Fruit fly (Drosophila melanogaster) whole organism, embryonic: ENCODE measurements around the gene SrpRbeta.

ENCODE experiments used
- Adf1 ChIP-seq: fragments of 200-800 bp; sonication (Bioruptor generic); IDR thresholded peaks from 2 replicates; pipeline ENCODE4 v1.3.6; 2022; ENCODE audit warnings: missing biosample characterization, missing genetic modification characterization
- B-H1 ChIP-seq: fragments of 200-800 bp; sonication (Bioruptor generic); IDR thresholded peaks from 3 replicates; pipeline ENCODE4 v1.3.6; 2022; ENCODE audit warnings: missing biosample characterization, missing genetic modification characterization
- Bteb2 ChIP-seq: fragments of 200-800 bp; sonication (Bioruptor generic); optimal IDR thresholded peaks from 2 replicates; lab custom pipeline; 2016; ENCODE audit warnings: missing biosample characterization, missing genetic modification characterization
- CG1024 ChIP-seq: fragments of 200-800 bp; sonication (Bioruptor generic); IDR thresholded peaks from 2 replicates; pipeline ENCODE4 v1.3.6; 2022; ENCODE audit warnings: missing biosample characterization, missing genetic modification characterization
- CG10267 ChIP-seq: fragments of 200-800 bp; sonication (Bioruptor generic); optimal IDR thresholded peaks from 2 replicates; lab custom pipeline; 2018; ENCODE audit warnings: missing biosample characterization, mild to moderate bottlenecking, missing genetic modification characterization, moderate library complexity
- CG12104 ChIP-seq: fragments of 200-800 bp; sonication (Bioruptor generic); optimal IDR thresholded peaks from 3 replicates; lab custom pipeline; 2016; ENCODE audit warnings: missing biosample characterization, missing genetic modification characterization
- CG12236 ChIP-seq: fragments of 200-800 bp; sonication (Bioruptor generic); optimal IDR thresholded peaks from 2 replicates; lab custom pipeline; 2016; ENCODE audit warnings: missing biosample characterization, missing genetic modification characterization
- CG1233 ChIP-seq: fragments of 200-800 bp; sonication (Bioruptor generic); optimal IDR thresholded peaks from 4 replicates; lab custom pipeline; 2018; ENCODE audit warnings: missing biosample characterization, mild to moderate bottlenecking, missing genetic modification characterization
- CG17612 ChIP-seq: fragments of 200-800 bp; sonication (Bioruptor generic); IDR thresholded peaks from 2 replicates; pipeline ENCODE4 v1.3.6; 2022; ENCODE audit warnings: missing biosample characterization, missing genetic modification characterization
- CG18011 ChIP-seq: fragments of 200-800 bp; sonication (Bioruptor generic); optimal IDR thresholded peaks from 2 replicates; lab custom pipeline; 2017; ENCODE audit warnings: missing biosample characterization, missing genetic modification characterization, mild to moderate bottlenecking, moderate library complexity, missing genotype
- CG18619 ChIP-seq: fragments of 200-800 bp; sonication (Bioruptor generic); optimal IDR thresholded peaks from 3 replicates; lab custom pipeline; 2017; ENCODE audit warnings: missing biosample characterization, mild to moderate bottlenecking, missing genetic modification characterization
- CG30020 ChIP-seq: fragments of 200-800 bp; optimal IDR thresholded peaks from 2 replicates; lab custom pipeline; 2019; ENCODE audit warnings: missing biosample characterization, mild to moderate bottlenecking, missing genetic modification characterization, moderate library complexity
- CG30403 ChIP-seq: fragments of 200-800 bp; sonication (Bioruptor generic); optimal IDR thresholded peaks from 3 replicates; lab custom pipeline; 2016; ENCODE audit warnings: missing biosample characterization, missing genetic modification characterization
- CG31224 ChIP-seq: fragments of 200-800 bp; sonication (Bioruptor generic); IDR thresholded peaks from 2 replicates; pipeline ENCODE4 v1.3.6; 2022; ENCODE audit warnings: missing biosample characterization, missing genetic modification characterization
- CG31365 ChIP-seq: fragments of 200-800 bp; sonication (Bioruptor generic); optimal IDR thresholded peaks from 2 replicates; lab custom pipeline; 2018; ENCODE audit warnings: missing biosample characterization, mild to moderate bottlenecking, missing genetic modification characterization
- CG32772 ChIP-seq: fragments of 200-800 bp; sonication (Bioruptor generic); IDR thresholded peaks from 2 replicates; pipeline ENCODE4 v1.3.6; 2022; ENCODE audit warnings: missing biosample characterization, missing genetic modification characterization
- CG3281 ChIP-seq: fragments of 200-800 bp; sonication (Bioruptor generic); optimal IDR thresholded peaks from 3 replicates; lab custom pipeline; 2017; ENCODE audit warnings: missing biosample characterization, mild to moderate bottlenecking, missing genetic modification characterization
- CG4730 ChIP-seq: fragments of 200-800 bp; sonication (Bioruptor generic); IDR thresholded peaks from 2 replicates; pipeline ENCODE4 v1.3.6; 2022; ENCODE audit warnings: missing biosample characterization, missing genetic modification characterization
- CG4854 ChIP-seq: fragments of 200-800 bp; sonication (Bioruptor generic); optimal IDR thresholded peaks from 2 replicates; lab custom pipeline; 2016; ENCODE audit warnings: missing biosample characterization, missing genetic modification characterization, inconsistent platforms
- CG5180 ChIP-seq: fragments of 200-800 bp; sonication (Bioruptor generic); optimal IDR thresholded peaks from 3 replicates; lab custom pipeline; 2017; ENCODE audit warnings: missing biosample characterization, missing genetic modification characterization, mild to moderate bottlenecking, moderate library complexity, missing genetic modification reagents
- CG6765 ChIP-seq: fragments of 200-800 bp; sonication (Bioruptor generic); optimal IDR thresholded peaks from 3 replicates; lab custom pipeline; 2017; ENCODE audit warnings: missing biosample characterization, mild to moderate bottlenecking, missing genetic modification characterization
- CG6854 ChIP-seq: fragments of 200-800 bp; sonication (Bioruptor generic); optimal IDR thresholded peaks from 3 replicates; lab custom pipeline; 2017; ENCODE audit warnings: missing biosample characterization, mild to moderate bottlenecking, missing genetic modification characterization
- CG7963 ChIP-seq: fragments of 200-800 bp; sonication (Bioruptor generic); IDR thresholded peaks from 3 replicates; pipeline ENCODE4 v1.3.6; 2022; ENCODE audit warnings: missing biosample characterization, missing genetic modification characterization; ENCODE audit not compliant: partially characterized antibody
- CG9609 ChIP-seq: fragments of 200-800 bp; sonication (Bioruptor generic); optimal IDR thresholded peaks from 3 replicates; lab custom pipeline; 2016; ENCODE audit warnings: missing biosample characterization, missing genetic modification characterization
- CG9797 ChIP-seq: fragments of 200-800 bp; sonication (Bioruptor generic); optimal IDR thresholded peaks from 3 replicates; lab custom pipeline; 2018; ENCODE audit warnings: missing biosample characterization, mild to moderate bottlenecking, missing genetic modification characterization
- Camta ChIP-seq: fragments of 200-800 bp; sonication (Bioruptor generic); optimal IDR thresholded peaks from 2 replicates; lab custom pipeline; 2016; ENCODE audit warnings: missing biosample characterization, missing genetic modification characterization
- Drgx ChIP-seq: fragments of 200-800 bp; sonication (Bioruptor generic); IDR thresholded peaks from 2 replicates; pipeline ENCODE4 v1.3.6; 2022; ENCODE audit warnings: missing biosample characterization, missing genetic modification characterization
- Lhr ChIP-seq: fragments of 200-800 bp; sonication (Bioruptor generic); optimal IDR thresholded peaks from 3 replicates; lab custom pipeline; 2017; ENCODE audit warnings: mild to moderate bottlenecking, missing biosample characterization, missing genetic modification reagents, missing genetic modification characterization
- Mrtf ChIP-seq: fragments of 200-800 bp; sonication (Bioruptor generic); IDR thresholded peaks from 3 replicates; pipeline ENCODE4 v1.3.6; 2022; ENCODE audit warnings: missing biosample characterization, missing genetic modification characterization
- NC2β ChIP-seq: fragments of 200-800 bp; sonication (Bioruptor generic); optimal IDR thresholded peaks from 2 replicates; lab custom pipeline; 2016; ENCODE audit warnings: missing biosample characterization, missing genetic modification characterization
- Nf-YA ChIP-seq: fragments of 200-800 bp; sonication (Bioruptor generic); IDR thresholded peaks from 2 replicates; pipeline ENCODE4 v1.3.6; 2022; ENCODE audit warnings: missing biosample characterization, missing genetic modification characterization
- Optix ChIP-seq: fragments of 200-800 bp; sonication (Bioruptor generic); IDR thresholded peaks from 3 replicates; pipeline ENCODE4 v1.3.6; 2022; ENCODE audit warnings: missing biosample characterization, missing genetic modification characterization
- Rfx ChIP-seq: fragments of 200-800 bp; sonication (Bioruptor generic); IDR thresholded peaks from 2 replicates; pipeline ENCODE4 v1.3.6; 2022; ENCODE audit warnings: missing biosample characterization, missing genetic modification characterization
- Six4 ChIP-seq: fragments of 200-800 bp; sonication (Bioruptor generic); optimal IDR thresholded peaks from 2 replicates; lab custom pipeline; 2016; ENCODE audit warnings: missing biosample characterization, missing genetic modification characterization
- ap ChIP-seq: fragments of 200-800 bp; sonication (Bioruptor generic); IDR thresholded peaks from 2 replicates; pipeline ENCODE4 v1.3.6; 2022; ENCODE audit warnings: missing biosample characterization, missing genetic modification characterization
- btn ChIP-seq: fragments of 200-800 bp; sonication (Bioruptor generic); optimal IDR thresholded peaks from 2 replicates; lab custom pipeline; 2016; ENCODE audit warnings: missing biosample characterization, missing genetic modification characterization
- esg ChIP-seq: fragments of 200-800 bp; sonication (Bioruptor generic); conservative IDR thresholded peaks from 2 replicates; pipeline ENCODE4 v1.3.6; 2022; ENCODE audit warnings: missing biosample characterization, missing genetic modification characterization
- fd64A ChIP-seq: fragments of 200-800 bp; sonication (Bioruptor generic); optimal IDR thresholded peaks from 3 replicates; lab custom pipeline; 2018; ENCODE audit warnings: missing biosample characterization, mild to moderate bottlenecking, missing genetic modification characterization
- grn ChIP-seq: fragments of 200-800 bp; sonication (Bioruptor generic); optimal IDR thresholded peaks from 3 replicates; lab custom pipeline; 2017; ENCODE audit warnings: missing biosample characterization, missing genetic modification characterization
- klu ChIP-seq: fragments of 200-800 bp; sonication (Bioruptor generic); IDR thresholded peaks from 2 replicates; pipeline ENCODE4 v1.3.6; 2022; ENCODE audit warnings: missing biosample characterization, missing genetic modification characterization
- lola ChIP-seq, 3 experiments: fragments of >200 bp in 2 of 3; fragments of 200-800 bp in 1 of 3; sonication (Bioruptor generic) in 1 of 3; optimal IDR thresholded peaks; 2 replicates each; lab custom pipeline; 2017 to 2019; ENCODE audit warnings: missing biosample characterization in 3 of 3, missing genetic modification characterization in 3 of 3, mild to moderate bottlenecking in 1 of 3, moderate library complexity in 1 of 3
- mirr ChIP-seq: fragments of 200-800 bp; sonication (Bioruptor generic); optimal IDR thresholded peaks from 3 replicates; lab custom pipeline; 2018; ENCODE audit warnings: missing biosample characterization, mild to moderate bottlenecking, missing genetic modification characterization
- pho ChIP-seq: fragments of 200-800 bp; sonication (Bioruptor generic); optimal IDR thresholded peaks from 2 replicates; lab custom pipeline; 2016; ENCODE audit warnings: missing biosample characterization, missing genetic modification characterization
- pros ChIP-seq: fragments of 200-800 bp; sonication (Bioruptor generic); optimal IDR thresholded peaks from 3 replicates; lab custom pipeline; 2019; ENCODE audit warnings: missing biosample characterization, mild to moderate bottlenecking, missing genetic modification characterization, moderate library complexity
- sens-2 ChIP-seq: fragments of 200-800 bp; sonication (Bioruptor generic); IDR thresholded peaks from 2 replicates; pipeline ENCODE4 v1.3.6; 2022; ENCODE audit warnings: missing biosample characterization, missing genetic modification characterization
- seq ChIP-seq: fragments of 200-800 bp; sonication (Bioruptor generic); IDR thresholded peaks from 2 replicates; pipeline ENCODE4 v1.3.6; 2022; ENCODE audit warnings: missing biosample characterization, missing genetic modification characterization
- slp2 ChIP-seq: fragments of 200-800 bp; sonication (Bioruptor generic); optimal IDR thresholded peaks from 2 replicates; lab custom pipeline; 2016; ENCODE audit warnings: missing biosample characterization, missing genetic modification characterization
- sqz ChIP-seq: fragments of 200-800 bp; sonication (Bioruptor generic); optimal IDR thresholded peaks from 3 replicates; lab custom pipeline; 2018; ENCODE audit warnings: missing biosample characterization, mild to moderate bottlenecking, missing genetic modification characterization
- ssp ChIP-seq: fragments of 200-800 bp; sonication (Bioruptor generic); IDR thresholded peaks from 2 replicates; pipeline ENCODE4 v1.3.6; 2022; ENCODE audit warnings: missing biosample characterization, missing genetic modification characterization
- tap ChIP-seq: fragments of 200-800 bp; optimal IDR thresholded peaks from 3 replicates; lab custom pipeline; 2019; ENCODE audit warnings: missing biosample characterization, mild to moderate bottlenecking, missing genetic modification characterization, moderate library complexity

Gene SrpRbeta

DNA sequence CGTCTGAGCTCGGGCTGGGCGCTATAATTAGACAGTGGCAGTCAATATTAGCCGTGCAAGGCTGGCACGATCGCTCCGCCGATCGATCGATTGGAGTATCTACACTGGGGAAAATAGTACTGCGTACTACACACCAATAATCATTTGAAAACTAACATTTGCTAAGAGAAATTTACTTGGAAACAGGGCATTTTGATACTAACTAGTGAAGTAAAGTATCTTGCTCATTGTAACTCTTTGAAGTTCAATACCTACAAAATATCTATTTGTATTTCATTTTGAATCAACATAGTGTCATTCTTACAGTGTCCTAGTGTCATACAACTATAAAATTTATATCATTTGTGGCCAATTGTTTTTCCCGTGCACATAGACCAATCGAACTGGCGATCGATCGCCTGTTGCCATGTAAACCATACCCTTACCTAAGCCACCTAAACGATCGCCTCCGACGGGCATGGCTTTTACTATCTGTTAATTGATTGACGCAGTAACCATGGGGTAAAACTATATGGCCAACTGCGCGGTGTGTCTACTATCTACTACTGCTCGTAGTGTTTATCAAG, 19.3 kb downstream of the SrpRbeta start (continued):
- TF ChIP-seq grn (peak; percentile 99), CG31365 (tag; lab: Kevin White, UChicago) (peak; percentile 38), CG12236 (GFP tag; lab: Kevin White, UChicago) (peak; percentile 56), pho (GFP tag; lab: Kevin White, UChicago) (peak; percentile 86), CG17612 (no peak; the same call in 1 of the 2 replicates), Mrtf (GFP tag; lab: Robert Waterston, UW) (peak; percentile 60; the same call in 1 of the 3 replicates), CG4854 (peak; percentile 74), Camta (GFP tag; lab: Kevin White, UChicago) (peak; percentile 73), tap (peak; percentile 64), Adf1 (GFP tag; lab: Robert Waterston, UW) (peak; percentile 56; the same call in 1 of the 2 replicates), esg (peak; percentile 74), CG30403 (GFP tag; lab: Kevin White, UChicago) (peak; percentile 89), btn (GFP tag; lab: Kevin White, UChicago) (peak; percentile 49), Rfx (GFP tag; lab: Robert Waterston, UW) (peak; percentile 84), CG18619 (GFP tag; lab: Kevin White, UChicago) (peak; percentile 80), Lhr (GFP tag; lab: Kevin White, UChicago) (peak; percentile 33), NC2β (GFP tag; lab: Kevin White, UChicago) (peak; percentile 58), ssp (peak; percentile 61), CG31224 (GFP tag; lab: Robert Waterston, UW) (peak; percentile 67), CG3281 (GFP tag; lab: Kevin White, UChicago) (peak; percentile 82), fd64A (GFP tag; lab: Kevin White, UChicago) (peak; percentile 16), CG1024 (GFP tag; lab: Robert Waterston, UW) (0 out of 2 replicates have a peak, but pooled peaks have one; percentile 12), CG18011 (GFP tag; lab: Kevin White, UChicago) (peak; percentile 60), Optix (GFP tag; lab: Robert Waterston, UW) (peak; percentile 49; the same call in 1 of the 3 replicates), CG4730 (peak; percentile 37; the same call in 1 of the 2 replicates), ap (GFP tag; lab: Robert Waterston, UW) (peak; percentile 43), CG6765 (GFP tag; lab: Kevin White, UChicago) (peak; percentile 44), CG6854 (GFP tag; lab: Kevin White, UChicago) (peak; percentile 43), sqz (GFP tag; lab: Kevin White, UChicago) (peak; percentile 1), seq (GFP tag; lab: Robert Waterston, UW) (0 out of 2 replicates have a peak, but pooled peaks have one; percentile 34), Bteb2 (peak; percentile 78), pros (GFP tag; lab: Kevin White, UChicago) (no peak), lola (GFP tag; optimal IDR thresholded peaks at IDR 0.05; lab: Kevin White, UChicago) (peak in 1 of 3 experiments; percentile 67), CG32772 (GFP tag; lab: Robert Waterston, UW) (peak; percentile 63), klu (GFP tag; lab: Robert Waterston, UW) (no peak; the same call in none of the 2 replicates), CG5180 (GFP tag; lab: Kevin White, UChicago) (peak; percentile 46), slp2 (GFP tag; lab: Kevin White, UChicago) (peak; percentile 82), CG10267 (tag; lab: Kevin White, UChicago) (peak; percentile 75), CG9797 (GFP tag; lab: Kevin White, UChicago) (no peak), Six4 (GFP tag; lab: Kevin White, UChicago) (peak; percentile 76), CG1233 (GFP tag; lab: Kevin White, UChicago) (peak; percentile 75), CG7963 (GFP tag; lab: Robert Waterston, UW) (no peak), CG12104 (peak; percentile 47), CG30020 (peak; percentile 38), Drgx (GFP tag; lab: Robert Waterston, UW) (peak; percentile 59; the same call in 1 of the 2 replicates), Nf-YA (GFP tag; lab: Robert Waterston, UW) (peak; percentile 64), B-H1 (peak; percentile 57; the same call in 2 of the 3 replicates), sens-2 (GFP tag; lab: Robert Waterston, UW) (0 out of 2 replicates have a peak, but pooled peaks have one; percentile 2), mirr (peak; percentile 67), CG9609 (peak; percentile 82)
